Fruit fly (Drosophila melanogaster) whole organism, adult: Measurements from ENCODE around the gene Nepl9.

Source experiments
- CG11617 ChIP-seq: fragments of 200-800 bp; sonication (Bioruptor generic); optimal IDR thresholded peaks from 2 replicates; lab custom pipeline; 2017; ENCODE audit warnings: mild to moderate bottlenecking, missing biosample characterization, missing genetic modification reagents, missing genetic modification characterization
- CG12768 ChIP-seq: fragments of 200-800 bp; sonication (Bioruptor generic); optimal IDR thresholded peaks from 2 replicates; lab custom pipeline; 2017; ENCODE audit warnings: missing biosample characterization, missing genetic modification characterization, mild to moderate bottlenecking, moderate library complexity, missing genetic modification reagents
- CG14711 ChIP-seq: fragments of 200-800 bp; sonication (Bioruptor generic); optimal IDR thresholded peaks from 2 replicates; lab custom pipeline; 2018; ENCODE audit warnings: missing biosample characterization, mild to moderate bottlenecking, missing genetic modification characterization, moderate library complexity
- CG1620 ChIP-seq: fragments of 200-800 bp; sonication (Bioruptor generic); optimal IDR thresholded peaks from 2 replicates; lab custom pipeline; 2016; ENCODE audit warnings: missing biosample characterization, missing genetic modification characterization
- CG33017 ChIP-seq: fragments of 200-800 bp; sonication (Bioruptor generic); optimal IDR thresholded peaks from 2 replicates; lab custom pipeline; 2018; ENCODE audit warnings: missing biosample characterization, mild to moderate bottlenecking, missing genetic modification characterization, moderate library complexity
- CG5204 ChIP-seq: fragments of 200-800 bp; sonication (Bioruptor generic); optimal IDR thresholded peaks from 2 replicates; lab custom pipeline; 2016; ENCODE audit warnings: missing biosample characterization, missing genetic modification characterization
- CG7045 ChIP-seq: fragments of 200-800 bp; sonication (Bioruptor generic); optimal IDR thresholded peaks from 2 replicates; lab custom pipeline; 2017; ENCODE audit warnings: missing biosample characterization, mild to moderate bottlenecking, missing genetic modification characterization
- CG7101 ChIP-seq: fragments of 200-800 bp; sonication (Bioruptor generic); optimal IDR thresholded peaks from 2 replicates; lab custom pipeline; 2018; ENCODE audit warnings: missing biosample characterization, mild to moderate bottlenecking, missing genetic modification characterization, moderate library complexity
- Clk ChIP-seq: fragments of 200-800 bp; sonication (Bioruptor generic); optimal IDR thresholded peaks from 2 replicates; lab custom pipeline; 2017; ENCODE audit warnings: missing biosample characterization, missing genetic modification characterization
- Crg-1 ChIP-seq: fragments of 200-800 bp; sonication (Bioruptor generic); optimal IDR thresholded peaks from 2 replicates; lab custom pipeline; 2016; ENCODE audit warnings: missing biosample characterization, missing genetic modification characterization
- Hr96 ChIP-seq: fragments of 200-800 bp; sonication (Bioruptor generic); optimal IDR thresholded peaks from 2 replicates; lab custom pipeline; 2016; ENCODE audit warnings: missing biosample characterization, missing genetic modification characterization
- Mnt ChIP-seq: fragments of 200-800 bp; sonication (Bioruptor generic); optimal IDR thresholded peaks from 2 replicates; lab custom pipeline; 2016; ENCODE audit warnings: missing biosample characterization, mild to moderate bottlenecking, missing genetic modification characterization
- bab1 ChIP-seq: fragments of 200-800 bp; sonication (Bioruptor generic); optimal IDR thresholded peaks from 3 replicates; lab custom pipeline; 2019; ENCODE audit warnings: missing biosample characterization, mild to moderate bottlenecking, missing genetic modification characterization, moderate library complexity
- cic ChIP-seq: fragments of 200-800 bp; sonication (Bioruptor generic); optimal IDR thresholded peaks from 2 replicates; lab custom pipeline; 2017; ENCODE audit warnings: missing biosample characterization, mild to moderate bottlenecking, missing genetic modification characterization, moderate library complexity
- cnc ChIP-seq, 2 experiments: fragments of >200 bp; optimal IDR thresholded peaks; 2 replicates each; lab custom pipeline; 2017
- kay ChIP-seq: fragments of 200-800 bp; sonication (Bioruptor generic); peaks from one replicate; lab custom pipeline; 2016; ENCODE audit warnings: missing biosample characterization, missing genetic modification characterization, borderline replicate concordance
- ovo ChIP-seq: fragments of 200-800 bp; sonication (Bioruptor generic); optimal IDR thresholded peaks from 2 replicates; lab custom pipeline; 2016; ENCODE audit warnings: missing biosample characterization, missing genetic modification characterization
- pad ChIP-seq: fragments of 200-800 bp; sonication (Bioruptor generic); optimal IDR thresholded peaks from 3 replicates; lab custom pipeline; 2017; ENCODE audit warnings: missing biosample characterization, missing genetic modification characterization, mild to moderate bottlenecking, moderate library complexity, missing genetic modification reagents
- tj ChIP-seq: fragments of 200-800 bp; sonication (Bioruptor generic); optimal IDR thresholded peaks from 3 replicates; lab custom pipeline; 2017; ENCODE audit warnings: missing biosample characterization, mild to moderate bottlenecking, missing genetic modification characterization, moderate library complexity
- toe ChIP-seq: fragments of 200-800 bp; sonication (Bioruptor generic); optimal IDR thresholded peaks from 2 replicates; lab custom pipeline; 2016; ENCODE audit warnings: missing biosample characterization, missing genetic modification characterization

The Nepl9 gene

dm6 chr2L:16837158-16837557, at the start of gene Nepl9:
Gene Nepl9, minus strand, starts transcription at chr2L:16837258.
- TF ChIP-seq CG33017 (tag; lab: Kevin White, UChicago) (no peak), cic (GFP tag; lab: Kevin White, UChicago) (no peak), CG11617 (no peak), cnc (optimal IDR thresholded peaks at IDR 0.05; lab: Kevin White, UChicago) (no peak), pad (GFP tag; lab: Kevin White, UChicago) (no peak), CG12768 (no peak), Mnt (GFP tag; lab: Kevin White, UChicago) (no peak), CG7045 (no peak), CG14711 (no peak), CG5204 (no peak)

- TF ChIP-seq cic (GFP tag; lab: Kevin White, UChicago) (peak; percentile 98), CG12768 (peak; percentile 49), tj (GFP tag; lab: Kevin White, UChicago) (peak; percentile 24), Mnt (GFP tag; lab: Kevin White, UChicago) (peak; percentile 59), kay (GFP tag; lab: Kevin White, UChicago) (peak; percentile 84), CG7045 (no peak), CG11617 (peak; percentile 46), CG33017 (tag; lab: Kevin White, UChicago) (peak; percentile 36), cnc (optimal IDR thresholded peaks at IDR 0.05; lab: Kevin White, UChicago) (no peak)
Observed at dm6 chr2L:16886459-16886858, 49.4 kb upstream of the Nepl9 start.

DNA sequence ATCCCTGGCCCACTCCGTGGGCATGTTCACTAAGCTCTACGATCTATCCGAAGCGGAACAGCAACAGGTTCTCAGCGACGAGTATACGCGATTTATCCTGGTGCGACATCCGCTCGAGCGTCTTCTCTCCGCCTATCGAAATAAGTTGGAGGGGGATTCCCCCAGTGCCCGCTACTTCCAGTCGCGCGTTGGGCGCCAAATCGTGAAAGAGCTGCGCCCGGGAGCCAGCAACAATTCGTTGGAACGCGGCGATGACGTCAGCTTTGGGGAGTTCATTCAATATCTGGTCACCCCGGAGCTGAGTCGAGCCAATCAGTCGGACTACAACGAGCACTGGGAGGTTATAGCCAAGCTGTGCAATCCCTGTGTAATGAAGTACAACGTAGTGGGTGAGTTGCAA, 48.3 kb upstream of the Nepl9 start:
- TF ChIP-seq tj (GFP tag; lab: Kevin White, UChicago) (no peak), CG5204 (no peak), CG7045 (no peak), toe (GFP tag; lab: Kevin White, UChicago) (no peak), CG11617 (no peak), bab1 (no peak), CG14711 (no peak), CG33017 (tag; lab: Kevin White, UChicago) (no peak), Hr96 (GFP tag; lab: Kevin White, UChicago) (no peak), cic (GFP tag; lab: Kevin White, UChicago) (no peak), ovo (GFP tag; lab: Kevin White, UChicago) (no peak)

dm6 chr2L:16884702-16885101, 47.6 kb upstream of the Nepl9 start:
- TF ChIP-seq Crg-1 (GFP tag; lab: Kevin White, UChicago) (no peak), kay (GFP tag; lab: Kevin White, UChicago) (peak; percentile 57)

dm6 chr2L:16882871-16883849, 46.1 kb upstream of the Nepl9 start:
- TF ChIP-seq CG5204, result no peak
- no peak for TF ChIP-seq CG33017 (tag; lab: Kevin White, UChicago)
- no peak for TF ChIP-seq Clk (GFP tag; lab: Kevin White, UChicago)
- TF ChIP-seq kay (GFP tag; lab: Kevin White, UChicago), result peak; percentile 14

- peak; percentile 87 for TF ChIP-seq tj (GFP tag; lab: Kevin White, UChicago)
- peak; percentile 33 to 66 for TF ChIP-seq cnc (optimal IDR thresholded peaks at IDR 0.05; lab: Kevin White, UChicago)
- TF ChIP-seq Mnt (GFP tag; lab: Kevin White, UChicago), result peak; percentile 48
- TF ChIP-seq CG5204, result no peak
- peak; percentile 43 for TF ChIP-seq kay (GFP tag; lab: Kevin White, UChicago)
- peak; percentile 10 for TF ChIP-seq CG12768
- no peak for TF ChIP-seq CG7045
- peak; percentile 25 for TF ChIP-seq cic (GFP tag; lab: Kevin White, UChicago)
Observed at dm6 chr2L:16882372-16882771, 45.3 kb upstream of the Nepl9 start.

dm6 chr2L:16880930-16881329, 43.9 kb upstream of the Nepl9 start:
- TF ChIP-seq tj (GFP tag; lab: Kevin White, UChicago), result peak; percentile 1
- TF ChIP-seq Mnt (GFP tag; lab: Kevin White, UChicago), result peak; percentile 77
- peak; percentile 39 for TF ChIP-seq CG12768
- TF ChIP-seq pad (GFP tag; lab: Kevin White, UChicago), result no peak
- peak; percentile 43 for TF ChIP-seq CG1620
- no peak for TF ChIP-seq ovo (GFP tag; lab: Kevin White, UChicago)
- no peak for TF ChIP-seq cnc (optimal IDR thresholded peaks at IDR 0.05; lab: Kevin White, UChicago)
- no peak for TF ChIP-seq CG5204
- TF ChIP-seq CG11617, result no peak
- peak; percentile 10 for TF ChIP-seq bab1
- no peak for TF ChIP-seq CG7045
- peak; percentile 7 for TF ChIP-seq cic (GFP tag; lab: Kevin White, UChicago)
- TF ChIP-seq CG14711, result no peak
- TF ChIP-seq Hr96 (GFP tag; lab: Kevin White, UChicago), result no peak
- no peak for TF ChIP-seq kay (GFP tag; lab: Kevin White, UChicago)
- no peak for TF ChIP-seq CG33017 (tag; lab: Kevin White, UChicago)
- peak; percentile 36 for TF ChIP-seq CG7101 (tag; lab: Kevin White, UChicago)
- TF ChIP-seq Crg-1 (GFP tag; lab: Kevin White, UChicago), result no peak
- no peak for TF ChIP-seq toe (GFP tag; lab: Kevin White, UChicago)
- no peak for TF ChIP-seq Clk (GFP tag; lab: Kevin White, UChicago)
